Worm (Caenorhabditis elegans) whole organism, L3 larva: ENCODE measurements around the gene C33H5.16.

Experiments
- R02D3.7 ChIP-seq: fragments of 150-350 bp; optimal IDR thresholded peaks from 2 replicates; lab custom pipeline; 2014; ENCODE audit warnings: missing biosample characterization, missing genetic modification characterization
- aly-2 ChIP-seq: fragments of 150-350 bp; optimal IDR thresholded peaks from 2 replicates; lab custom pipeline; 2014; ENCODE audit warnings: missing biosample characterization, missing genetic modification characterization
- ama-1 ChIP-seq: fragments of 150-350 bp; optimal IDR thresholded peaks from 2 replicates; lab custom pipeline; 2018
- ceh-16 ChIP-seq: sonication (generic microtip); optimal IDR thresholded peaks from 2 replicates; lab custom pipeline; 2017; ENCODE audit warnings: missing biosample characterization, missing genetic modification characterization
- ceh-28 ChIP-seq: fragments of 150-350 bp; optimal IDR thresholded peaks from 2 replicates; lab custom pipeline; 2014; ENCODE audit warnings: missing biosample characterization, missing genetic modification reagents, missing genetic modification characterization
- ceh-82 ChIP-seq: fragments of 150-350 bp; optimal IDR thresholded peaks from 2 replicates; lab custom pipeline; 2014; ENCODE audit warnings: missing biosample characterization, missing genetic modification characterization
- ceh-9 ChIP-seq: sonication (generic microtip); optimal IDR thresholded peaks from 2 replicates; lab custom pipeline; 2018; ENCODE audit warnings: missing biosample characterization, missing genetic modification characterization
- daf-12 ChIP-seq: fragments of 150-350 bp; optimal IDR thresholded peaks from 2 replicates; lab custom pipeline; 2014; ENCODE audit warnings: missing biosample characterization, missing genetic modification reagents, missing genetic modification characterization
- egl-27 ChIP-seq: sonication (generic microtip); optimal IDR thresholded peaks from 4 replicates; lab custom pipeline; 2017; ENCODE audit warnings: missing biosample characterization, missing genetic modification reagents, missing genetic modification characterization
- egl-5 ChIP-seq: fragments of 150-350 bp; optimal IDR thresholded peaks from 2 replicates; lab custom pipeline; 2017; ENCODE audit warnings: missing biosample characterization, missing genetic modification reagents, missing genetic modification characterization, inconsistent platforms
- elt-1 ChIP-seq: fragments of 150-350 bp; optimal IDR thresholded peaks from 2 replicates; lab custom pipeline; 2014; ENCODE audit warnings: missing biosample characterization, missing genetic modification characterization
- elt-3 ChIP-seq, 3 experiments: fragments of 150-350 bp in 1 of 3; sonication (generic microtip) in 2 of 3; optimal IDR thresholded peaks; 2 replicates in 2 of 3; 4 replicates in 1 of 3; lab custom pipeline; 2014 to 2017; ENCODE audit warnings: missing biosample characterization in 3 of 3, missing genetic modification characterization in 3 of 3
- fkh-10 ChIP-seq: sonication (generic microtip); optimal IDR thresholded peaks from 2 replicates; lab custom pipeline; 2017; ENCODE audit warnings: missing biosample characterization, missing genetic modification reagents, missing genetic modification characterization
- fkh-2 ChIP-seq: fragments of 150-350 bp; optimal IDR thresholded peaks from 2 replicates; lab custom pipeline; 2014; ENCODE audit warnings: missing biosample characterization, missing genetic modification reagents, missing genetic modification characterization
- fos-1 ChIP-seq: fragments of 150-350 bp; optimal IDR thresholded peaks from 2 replicates; lab custom pipeline; 2014; ENCODE audit warnings: missing biosample characterization, missing genetic modification characterization
- hmg-11 ChIP-seq: sonication (generic microtip); optimal IDR thresholded peaks from 2 replicates; lab custom pipeline; 2016; ENCODE audit warnings: missing genetic modification characterization, missing compliant biosample characterization
- jun-1 ChIP-seq: fragments of 150-350 bp; optimal IDR thresholded peaks from 2 replicates; lab custom pipeline; 2014; ENCODE audit warnings: missing biosample characterization, missing genetic modification reagents, missing genetic modification characterization
- lin-15B ChIP-seq: fragments of 150-350 bp; optimal IDR thresholded peaks from 2 replicates; lab custom pipeline; 2014; ENCODE audit warnings: missing biosample characterization, missing genetic modification characterization
- lsy-12 ChIP-seq: sonication (generic microtip); optimal IDR thresholded peaks from 2 replicates; lab custom pipeline; 2016; ENCODE audit warnings: mild to moderate bottlenecking, missing genetic modification characterization, missing compliant biosample characterization
- mdl-1 ChIP-seq: fragments of 150-350 bp; optimal IDR thresholded peaks from 2 replicates; lab custom pipeline; 2014; ENCODE audit warnings: missing biosample characterization, missing genetic modification characterization
- mml-1 ChIP-seq: fragments of 150-350 bp; sonication (generic microtip); optimal IDR thresholded peaks from 3 replicates; lab custom pipeline; 2014; ENCODE audit warnings: missing biosample characterization, missing genetic modification characterization
- nfya-1 ChIP-seq: sonication (generic microtip); optimal IDR thresholded peaks from 2 replicates; lab custom pipeline; 2017; ENCODE audit warnings: missing genetic modification characterization, mild to moderate bottlenecking, missing compliant biosample characterization, antibody characterized with exemption, moderate library complexity; ENCODE audit not compliant: insufficient read depth
- nhr-11 ChIP-seq: fragments of 150-350 bp; optimal IDR thresholded peaks from 2 replicates; lab custom pipeline; 2014; ENCODE audit warnings: missing biosample characterization, missing genetic modification characterization
- nhr-12 ChIP-seq: fragments of 150-350 bp; optimal IDR thresholded peaks from 2 replicates; lab custom pipeline; 2014; ENCODE audit warnings: missing biosample characterization, missing genetic modification characterization
- nhr-23 ChIP-seq: fragments of 150-350 bp; optimal IDR thresholded peaks from 2 replicates; lab custom pipeline; 2014; ENCODE audit warnings: missing biosample characterization, missing genetic modification reagents, missing genetic modification characterization
- nhr-25 ChIP-seq: sonication (generic microtip); optimal IDR thresholded peaks from 2 replicates; lab custom pipeline; 2017; ENCODE audit warnings: missing biosample characterization, missing genetic modification characterization
- nhr-28 ChIP-seq: fragments of 150-350 bp; optimal IDR thresholded peaks from 2 replicates; lab custom pipeline; 2014; ENCODE audit warnings: missing biosample characterization, missing genetic modification characterization
- nhr-43 ChIP-seq: sonication (generic microtip); optimal IDR thresholded peaks from 2 replicates; lab custom pipeline; 2016; ENCODE audit warnings: mild to moderate bottlenecking, missing genetic modification characterization, missing compliant biosample characterization; ENCODE audit not compliant: poor library complexity, severe bottlenecking
- nhr-67 ChIP-seq: fragments of 150-350 bp; optimal IDR thresholded peaks from 2 replicates; lab custom pipeline; 2014; ENCODE audit warnings: missing biosample characterization, missing genetic modification characterization
- nhr-76 ChIP-seq: fragments of 150-350 bp; sonication (generic microtip); optimal IDR thresholded peaks from 5 replicates; lab custom pipeline; 2014; ENCODE audit warnings: missing biosample characterization, missing genetic modification characterization
- nhr-77 ChIP-seq: fragments of 150-350 bp; optimal IDR thresholded peaks from 2 replicates; lab custom pipeline; 2014; ENCODE audit warnings: missing biosample characterization, missing genetic modification characterization
- pha-4 ChIP-seq: fragments of 150-350 bp; optimal IDR thresholded peaks from 2 replicates; lab custom pipeline; 2014; ENCODE audit warnings: missing biosample characterization, missing genetic modification reagents, missing genetic modification characterization
- pqm-1 ChIP-seq: fragments of 150-350 bp; optimal IDR thresholded peaks from 2 replicates; lab custom pipeline; 2017; ENCODE audit warnings: missing biosample characterization, missing genetic modification characterization, inconsistent platforms
- sea-2 ChIP-seq: fragments of 150-350 bp; sonication (generic microtip); optimal IDR thresholded peaks from 4 replicates; lab custom pipeline; 2014; ENCODE audit warnings: missing biosample characterization, missing genetic modification reagents, missing genetic modification characterization
- skn-1 ChIP-seq: fragments of 150-350 bp; optimal IDR thresholded peaks from 2 replicates; lab custom pipeline; 2014; ENCODE audit warnings: missing biosample characterization, missing genetic modification characterization
- snpc-4 ChIP-seq: fragments of 150-350 bp; optimal IDR thresholded peaks from 2 replicates; lab custom pipeline; 2014; ENCODE audit warnings: missing biosample characterization, missing genetic modification characterization
- tbx-2 ChIP-seq: sonication (generic microtip); optimal IDR thresholded peaks from 2 replicates; lab custom pipeline; 2016; ENCODE audit warnings: mild to moderate bottlenecking, missing genetic modification characterization, missing compliant biosample characterization
- unc-39 ChIP-seq: sonication (generic microtip); optimal IDR thresholded peaks from 4 replicates; lab custom pipeline; 2017; ENCODE audit warnings: missing biosample characterization, missing genetic modification characterization
- unc-62 ChIP-seq: fragments of 150-350 bp; sonication (generic microtip); optimal IDR thresholded peaks from 4 replicates; lab custom pipeline; 2014; ENCODE audit warnings: missing biosample characterization, missing genetic modification reagents, missing genetic modification characterization
- zag-1 ChIP-seq: fragments of 150-350 bp; optimal IDR thresholded peaks from 2 replicates; lab custom pipeline; 2014; ENCODE audit warnings: missing biosample characterization, missing genetic modification characterization
- ztf-4 ChIP-seq: fragments of 150-350 bp; optimal IDR thresholded peaks from 2 replicates; lab custom pipeline; 2014; ENCODE audit warnings: missing biosample characterization, missing genetic modification characterization

The C33H5.16 gene

DNA sequence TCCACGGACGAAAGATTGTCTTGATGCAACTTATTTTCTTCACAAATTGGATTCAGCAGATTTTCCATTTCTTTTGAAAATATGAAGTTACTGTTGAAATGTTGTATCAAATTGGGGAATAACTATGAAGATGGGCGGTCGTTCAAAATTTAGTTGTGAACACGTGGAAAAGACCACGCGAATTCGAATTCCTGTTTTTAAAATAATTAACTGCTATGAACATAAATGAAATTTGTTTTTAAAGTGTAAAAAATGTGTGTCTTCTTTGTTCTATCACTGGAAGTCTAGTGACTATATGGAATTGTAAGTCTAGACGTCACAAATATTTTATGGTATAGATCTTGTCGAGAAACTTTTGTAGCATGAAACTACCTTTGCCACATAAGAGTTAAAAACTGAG, 35.3 kb upstream of the C33H5.16 start, which contains the start of gene C06A6.7:
Gene C06A6.7, minus strand, starts transcription at position 101 of the 400 bp plus-strand sequence.
- no peak for TF ChIP-seq nhr-67
- TF ChIP-seq ceh-82 (tag; lab: Kevin White, UChicago) = no peak
- TF ChIP-seq snpc-4 (tag; lab: Kevin White, UChicago) = no peak
- no peak for TF ChIP-seq elt-3 (tag; optimal IDR thresholded peaks at IDR 0.05; lab: Kevin White, UChicago)
- TF ChIP-seq unc-62 (GFP tag; lab: Kevin White, UChicago) = no peak
- TF ChIP-seq fos-1 (tag; lab: Kevin White, UChicago) = no peak
- TF ChIP-seq nhr-76 (tag; lab: Kevin White, UChicago) = no peak
- TF ChIP-seq lin-15B (tag; lab: Kevin White, UChicago) = no peak
- TF ChIP-seq nhr-77 (tag; lab: Kevin White, UChicago) = no peak

DNA sequence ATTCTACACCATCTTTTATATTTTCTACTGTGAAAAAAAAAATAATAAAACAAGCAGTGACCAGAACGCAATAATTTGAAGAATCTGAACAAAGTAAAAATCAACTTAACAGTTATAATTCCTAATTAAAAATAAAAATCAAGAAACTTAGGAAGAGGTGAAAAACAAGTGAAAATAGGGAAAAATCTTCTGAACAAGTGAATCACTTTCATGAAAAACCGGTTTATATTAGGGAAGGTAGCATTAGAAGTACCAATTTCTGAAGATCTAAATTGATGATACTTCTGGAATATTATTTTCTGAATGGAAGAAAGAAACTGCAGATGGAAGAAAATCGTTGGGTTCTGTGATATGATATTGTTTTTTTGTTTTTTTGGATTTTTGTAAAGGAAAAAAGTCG, 33.3 kb upstream of the C33H5.16 start:
- no peak for TF ChIP-seq aly-2
- TF ChIP-seq mdl-1 = no peak
- no peak for TF ChIP-seq zag-1
- TF ChIP-seq nhr-43 (tag; lab: Kevin White, UChicago) = no peak
- no peak for TF ChIP-seq unc-39 (tag; lab: Kevin White, UChicago)
- no peak for TF ChIP-seq ceh-16 (tag; lab: Kevin White, UChicago)
- TF ChIP-seq egl-5 (tag; lab: Kevin White, UChicago) = no peak
- no peak for TF ChIP-seq ceh-82 (tag; lab: Kevin White, UChicago)

DNA sequence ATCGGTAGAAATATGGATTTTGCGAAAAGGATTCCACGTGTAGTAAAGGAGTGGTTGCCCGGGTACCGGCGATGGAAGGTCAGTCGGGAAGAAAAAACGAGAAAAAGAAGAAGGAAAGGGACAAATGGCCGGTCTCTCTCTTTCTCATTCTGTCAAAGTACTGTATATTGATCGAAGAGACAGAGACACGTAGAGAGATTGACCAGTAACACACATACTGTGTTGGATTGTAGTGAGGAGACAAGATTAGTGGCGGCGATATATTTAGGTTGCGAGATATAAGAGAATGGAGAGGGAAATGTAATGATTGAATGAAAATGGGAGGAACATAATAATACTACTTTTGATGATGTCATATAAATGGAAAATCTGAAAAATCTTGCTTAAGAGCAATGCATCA, 32.9 kb upstream of the C33H5.16 start:
- TF ChIP-seq nfya-1 (tag; lab: Kevin White, UChicago) (peak; percentile 19), nhr-25 (tag; lab: Kevin White, UChicago) (peak; percentile 61), fkh-2 (no peak), hmg-11 (tag; lab: Kevin White, UChicago) (peak; percentile 27), nhr-23 (tag; lab: Kevin White, UChicago) (peak; percentile 85), pha-4 (tag; lab: Kevin White, UChicago) (peak; percentile 26), ceh-28 (peak; percentile 60), egl-5 (tag; lab: Kevin White, UChicago) (no peak)

DNA sequence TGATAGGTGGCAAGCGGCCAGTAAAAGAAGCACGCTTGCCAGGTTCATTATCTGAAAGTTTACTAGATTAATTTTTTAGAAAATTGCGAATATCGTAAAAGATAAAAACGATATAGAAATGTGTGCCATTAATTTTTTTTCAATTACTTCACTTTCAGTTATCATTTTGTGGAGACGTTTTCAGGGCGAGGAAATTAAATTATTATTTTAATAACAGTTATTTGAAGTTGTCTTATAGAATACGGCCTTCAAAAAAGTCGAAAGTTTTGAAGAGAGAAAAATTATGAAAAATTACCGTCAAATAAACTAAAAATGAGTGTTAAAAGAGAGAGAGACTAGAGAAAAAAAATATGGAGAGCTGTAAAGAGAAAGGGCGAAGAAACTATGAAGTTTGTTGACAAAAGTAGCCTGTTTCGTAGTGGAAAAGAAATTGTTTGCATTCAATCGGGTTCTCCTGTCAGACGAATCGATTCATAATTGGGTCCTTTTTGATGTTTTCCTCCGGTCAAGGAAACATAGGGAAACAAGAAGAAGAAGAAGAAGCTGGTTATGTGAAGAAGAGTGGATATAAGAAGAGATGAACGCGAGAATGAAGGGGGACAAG, 31.6 kb upstream of the C33H5.16 start, which contains the start of gene erp-44.2:
Gene erp-44.2, minus strand, starts transcription at position 51 of the 604 bp plus-strand sequence.
- TF ChIP-seq hmg-11 (tag; lab: Kevin White, UChicago) (no peak), pha-4 (tag; lab: Kevin White, UChicago) (peak; percentile 93), nhr-43 (tag; lab: Kevin White, UChicago) (no peak), sea-2 (GFP tag; lab: Kevin White, UChicago) (no peak)

DNA sequence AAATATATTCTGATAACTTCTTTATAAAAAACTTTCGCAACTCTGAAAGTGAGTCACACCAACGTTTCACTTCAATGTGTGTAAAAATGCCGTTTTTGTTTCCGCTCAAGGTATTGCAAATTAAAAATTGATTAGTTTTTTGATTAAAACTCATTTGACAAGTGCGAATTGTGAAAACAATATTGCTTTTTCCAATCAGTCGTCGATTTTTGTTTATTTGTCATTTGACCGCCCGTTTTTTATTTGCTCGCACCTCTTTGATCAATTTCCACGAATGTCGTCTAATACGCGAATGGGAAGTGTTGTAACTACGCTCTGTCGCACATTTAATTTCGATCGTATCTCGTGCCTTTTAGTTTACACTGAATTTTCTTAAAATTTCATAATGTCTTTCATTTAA, 27.0 kb upstream of the C33H5.16 start, which contains the start of gene mvb-12:
Gene mvb-12, plus strand, starts transcription at position 375 of the 400 bp plus-strand sequence.
- TF ChIP-seq jun-1 (no peak), lin-15B (tag; lab: Kevin White, UChicago) (peak; percentile 43), sea-2 (GFP tag; lab: Kevin White, UChicago) (no peak), nhr-77 (tag; lab: Kevin White, UChicago) (no peak), nhr-67 (no peak), ztf-4 (no peak), nfya-1 (tag; lab: Kevin White, UChicago) (peak; percentile 42), aly-2 (no peak), elt-3 (tag; optimal IDR thresholded peaks at IDR 0.05; lab: Kevin White, UChicago) (no peak), daf-12 (no peak), snpc-4 (tag; lab: Kevin White, UChicago) (peak; percentile 38), elt-1 (tag; lab: Kevin White, UChicago) (no peak), lsy-12 (tag; lab: Kevin White, UChicago) (no peak), ceh-9 (tag; lab: Kevin White, UChicago) (no peak), nhr-28 (no peak), zag-1 (no peak), nhr-12 (tag; lab: Kevin White, UChicago) (no peak), tbx-2 (no peak), hmg-11 (tag; lab: Kevin White, UChicago) (peak; percentile 23), mdl-1 (no peak), nhr-23 (tag; lab: Kevin White, UChicago) (no peak), pqm-1 (no peak), egl-27 (no peak), nhr-11 (tag; lab: Kevin White, UChicago) (no peak), egl-5 (tag; lab: Kevin White, UChicago) (peak; percentile 57), unc-62 (GFP tag; lab: Kevin White, UChicago) (no peak), fkh-10 (GFP tag; lab: Kevin White, UChicago) (no peak), pha-4 (tag; lab: Kevin White, UChicago) (peak; percentile 80), R02D3.7 (tag; lab: Kevin White, UChicago) (no peak), skn-1 (tag; lab: Kevin White, UChicago) (no peak), ceh-28 (no peak), unc-39 (tag; lab: Kevin White, UChicago) (no peak), nhr-43 (tag; lab: Kevin White, UChicago) (no peak), mml-1 (no peak), ama-1 (lab: Kevin White, UChicago) (no peak)
